Fruit fly (Drosophila melanogaster) whole organism, pupa: ENCODE data around the gene fid.

Source experiments
- CG10348 ChIP-seq: fragments of 200-800 bp; sonication (Bioruptor generic); IDR thresholded peaks from 2 replicates; pipeline ENCODE4 v1.3.6; 2022; ENCODE audit warnings: missing biosample characterization, missing genetic modification characterization
- CG12605 ChIP-seq: fragments of 200-800 bp; sonication (Bioruptor generic); IDR thresholded peaks from 2 replicates; pipeline ENCODE4 v1.3.6; 2022; ENCODE audit warnings: missing biosample characterization, missing genetic modification characterization
- CG13204 ChIP-seq: fragments of 200-800 bp; sonication (Bioruptor generic); optimal IDR thresholded peaks from 2 replicates; lab custom pipeline; 2018; ENCODE audit warnings: missing biosample characterization, mild to moderate bottlenecking, missing genetic modification characterization, moderate library complexity
- CG14655 ChIP-seq: fragments of 200-800 bp; sonication (Bioruptor generic); optimal IDR thresholded peaks from 3 replicates; lab custom pipeline; 2017; ENCODE audit warnings: mild to moderate bottlenecking, missing biosample characterization, missing genetic modification reagents, missing genetic modification characterization
- CG15710 ChIP-seq: fragments of 200-800 bp; sonication (Bioruptor generic); optimal IDR thresholded peaks from 2 replicates; lab custom pipeline; 2018; ENCODE audit warnings: missing biosample characterization, mild to moderate bottlenecking, missing genetic modification characterization, moderate library complexity
- CG17806 ChIP-seq: fragments of 200-800 bp; sonication (Bioruptor generic); optimal IDR thresholded peaks from 2 replicates; lab custom pipeline; 2018; ENCODE audit warnings: missing biosample characterization, mild to moderate bottlenecking, missing genetic modification characterization, moderate library complexity
- CG32121 ChIP-seq: fragments of 200-800 bp; sonication (Bioruptor generic); IDR thresholded peaks from 2 replicates; pipeline ENCODE4 v1.3.6; 2022; ENCODE audit warnings: missing biosample characterization, missing genetic modification characterization
- CG34367 ChIP-seq: fragments of 200-800 bp; sonication (Bioruptor generic); optimal IDR thresholded peaks from 2 replicates; lab custom pipeline; 2018; ENCODE audit warnings: missing biosample characterization, mild to moderate bottlenecking, missing genetic modification characterization
- CG4496 ChIP-seq: fragments of 200-800 bp; sonication (Bioruptor generic); IDR thresholded peaks from 3 replicates; pipeline ENCODE4 v1.3.6; 2022; ENCODE audit warnings: missing biosample characterization, missing genetic modification characterization
- CG8159 ChIP-seq: fragments of 200-800 bp; sonication (Bioruptor generic); optimal IDR thresholded peaks from 3 replicates; lab custom pipeline; 2018; ENCODE audit warnings: missing biosample characterization, mild to moderate bottlenecking, missing genetic modification characterization, moderate library complexity
- CG8301 ChIP-seq: fragments of 200-800 bp; sonication (Bioruptor generic); optimal IDR thresholded peaks from 2 replicates; lab custom pipeline; 2018; ENCODE audit warnings: missing biosample characterization, mild to moderate bottlenecking, missing genetic modification characterization
- CG9948 ChIP-seq: fragments of 200-800 bp; sonication (Bioruptor generic); optimal IDR thresholded peaks from 2 replicates; lab custom pipeline; 2018; ENCODE audit warnings: missing biosample characterization, mild to moderate bottlenecking, missing genetic modification characterization, moderate library complexity
- D1 ChIP-seq: fragments of 200-800 bp; sonication (Bioruptor generic); optimal IDR thresholded peaks from 2 replicates; lab custom pipeline; 2018; ENCODE audit warnings: missing biosample characterization, mild to moderate bottlenecking, missing genetic modification characterization, moderate library complexity
- EcR ChIP-seq: fragments of 200-800 bp; sonication (Bioruptor generic); optimal IDR thresholded peaks from 3 replicates; lab custom pipeline; 2019; ENCODE audit warnings: missing biosample characterization, missing genetic modification characterization, mild to moderate bottlenecking, moderate library complexity, missing genetic modification reagents
- Ets98B ChIP-seq: fragments of 200-800 bp; sonication (Bioruptor generic); IDR thresholded peaks from 2 replicates; pipeline ENCODE4 v1.3.6; 2022; ENCODE audit warnings: missing biosample characterization, missing genetic modification characterization
- Pif1A ChIP-seq: fragments of 200-800 bp; sonication (Bioruptor generic); optimal IDR thresholded peaks from 3 replicates; lab custom pipeline; 2016; ENCODE audit warnings: missing biosample characterization, missing genetic modification characterization
- Pif1B ChIP-seq: fragments of 200-800 bp; sonication (Bioruptor generic); optimal IDR thresholded peaks from 3 replicates; lab custom pipeline; 2016; ENCODE audit warnings: missing biosample characterization, missing genetic modification characterization
- Snoo ChIP-seq: fragments of 200-800 bp; sonication (Bioruptor generic); optimal IDR thresholded peaks from 3 replicates; lab custom pipeline; 2017; ENCODE audit warnings: missing biosample characterization, mild to moderate bottlenecking, missing genetic modification characterization, inconsistent platforms
- fd96Ca ChIP-seq: fragments of 200-800 bp; sonication (Bioruptor generic); IDR thresholded peaks from 3 replicates; pipeline ENCODE4 v1.3.6; 2022; ENCODE audit warnings: missing biosample characterization, missing genetic modification characterization
- gl ChIP-seq: fragments of 200-800 bp; sonication (Bioruptor generic); optimal IDR thresholded peaks from 2 replicates; lab custom pipeline; 2018; ENCODE audit warnings: missing biosample characterization, mild to moderate bottlenecking, missing genetic modification characterization
- rn ChIP-seq: fragments of 200-800 bp; sonication (Bioruptor generic); IDR thresholded peaks from 2 replicates; pipeline ENCODE4 v1.3.6; 2022; ENCODE audit warnings: missing biosample characterization, missing genetic modification characterization

Gene fid

dm6 chr3R:26007298-26007697 is 37.4 kb downstream of the fid start:
- TF ChIP-seq Snoo (tag; lab: Kevin White, UChicago) (no peak), Ets98B (GFP tag; lab: Robert Waterston, UW) (no peak), gl (tag; lab: Kevin White, UChicago) (no peak), Pif1A (GFP tag; lab: Kevin White, UChicago) (no peak), CG8159 (no peak), rn (GFP tag; lab: Robert Waterston, UW) (no peak), CG34367 (tag; lab: Kevin White, UChicago) (no peak), CG8301 (tag; lab: Kevin White, UChicago) (no peak)

- TF ChIP-seq CG8159 (peak; percentile 69), Ets98B (GFP tag; lab: Robert Waterston, UW) (peak; percentile 76), Pif1A (GFP tag; lab: Kevin White, UChicago) (peak; percentile 59), Snoo (tag; lab: Kevin White, UChicago) (peak; percentile 61), gl (tag; lab: Kevin White, UChicago) (peak; percentile 92), fd96Ca (GFP tag; lab: Robert Waterston, UW) (peak; percentile 73), rn (GFP tag; lab: Robert Waterston, UW) (peak; percentile 52), CG34367 (tag; lab: Kevin White, UChicago) (peak; percentile 66), CG32121 (GFP tag; lab: Robert Waterston, UW) (peak; percentile 49; the same call in 1 of the 2 replicates), CG8301 (tag; lab: Kevin White, UChicago) (peak; percentile 10), CG12605 (GFP tag; lab: Robert Waterston, UW) (peak; percentile 75), Pif1B (GFP tag; lab: Kevin White, UChicago) (peak; percentile 52), CG10348 (GFP tag; lab: Robert Waterston, UW) (no peak), CG14655 (GFP tag; lab: Kevin White, UChicago) (peak; percentile 19), CG9948 (tag; lab: Kevin White, UChicago) (peak; percentile 31), CG13204 (GFP tag; lab: Kevin White, UChicago) (peak; percentile 91), CG15710 (peak; percentile 74), CG17806 (tag; lab: Kevin White, UChicago) (peak; percentile 65), EcR (peak; percentile 93), CG4496 (peak; percentile 86), D1 (tag; lab: Kevin White, UChicago) (no peak)
These were observed 38.3 kb downstream of the fid start for dm6 chr3R:26007964-26008868.

- TF ChIP-seq CG17806 (tag; lab: Kevin White, UChicago) (peak; percentile 98), EcR (peak; percentile 64), fd96Ca (GFP tag; lab: Robert Waterston, UW) (peak; percentile 94), CG8159 (peak; percentile 99), CG4496 (peak; percentile 96), CG34367 (tag; lab: Kevin White, UChicago) (peak; percentile 98), CG12605 (GFP tag; lab: Robert Waterston, UW) (peak; percentile 86), CG10348 (GFP tag; lab: Robert Waterston, UW) (0 out of 2 replicates have a peak, but pooled peaks have one; percentile 42), CG32121 (GFP tag; lab: Robert Waterston, UW) (peak; percentile 93), Pif1A (GFP tag; lab: Kevin White, UChicago) (peak; percentile 99), CG15710 (peak; percentile 98), Snoo (tag; lab: Kevin White, UChicago) (peak; percentile 97), CG8301 (tag; lab: Kevin White, UChicago) (peak; percentile 97), CG14655 (GFP tag; lab: Kevin White, UChicago) (peak; percentile 97), CG13204 (GFP tag; lab: Kevin White, UChicago) (peak; percentile 69), Pif1B (GFP tag; lab: Kevin White, UChicago) (peak; percentile 99), Ets98B (GFP tag; lab: Robert Waterston, UW) (peak; percentile 95), rn (GFP tag; lab: Robert Waterston, UW) (peak; percentile 88), CG9948 (tag; lab: Kevin White, UChicago) (peak; percentile 98), D1 (tag; lab: Kevin White, UChicago) (peak; percentile 97), gl (tag; lab: Kevin White, UChicago) (peak; percentile 95)
These were observed 39.1 kb downstream of the fid start for dm6 chr3R:26008892-26009539.

dm6 chr3R:26009766-26010414 is 40.0 kb downstream of the fid start:
- TF ChIP-seq Pif1B (GFP tag; lab: Kevin White, UChicago) (no peak), rn (GFP tag; lab: Robert Waterston, UW) (no peak), CG4496 (no peak), CG32121 (GFP tag; lab: Robert Waterston, UW) (no peak), EcR (no peak), gl (tag; lab: Kevin White, UChicago) (no peak), Pif1A (GFP tag; lab: Kevin White, UChicago) (no peak), CG8301 (tag; lab: Kevin White, UChicago) (no peak)
